Fruit fly (Drosophila melanogaster) whole organism: ENCODE data around the gene CG5618.

ENCODE experiments used
- CG8478 ChIP-seq: fragments of >200 bp; optimal IDR thresholded peaks from 2 replicates; lab custom pipeline; 2018; ENCODE audit warnings: inconsistent platforms
- Dll ChIP-seq: fragments of >200 bp; optimal IDR thresholded peaks from 2 replicates; lab custom pipeline; 2017
- psq ChIP-seq: fragments of >200 bp; optimal IDR thresholded peaks from 2 replicates; lab custom pipeline; 2017
- usp ChIP-seq: fragments of >200 bp; optimal IDR thresholded peaks from 2 replicates; lab custom pipeline; 2017; ENCODE audit warnings: missing biosample characterization, missing genetic modification characterization, mixed read lengths

- TF ChIP-seq CG8478 (lab: Kevin White, UChicago): no peak
- TF ChIP-seq psq (lab: Kevin White, UChicago): no peak
- no peak for TF ChIP-seq Dll (lab: Kevin White, UChicago)
- no peak for TF ChIP-seq usp (GFP tag; lab: Kevin White, UChicago)
These were observed 10.9 kb upstream of the CG5618 start, which contains the start of gene Spn77Bc for dm6 chr3L:20342334-20342733.
